Fruit fly (Drosophila melanogaster) whole organism, wandering third instar larva: ENCODE results near the gene CG43317.
A peak's percentile ranks its signal among the peaks of the same experiment; 100 is the strongest.

ENCODE experiments used
- Abd-B ChIP-seq: fragments of >200 bp; optimal IDR thresholded peaks from 2 replicates; lab custom pipeline; 2017; ENCODE audit warnings: missing biosample characterization, missing genetic modification characterization
- CG32264 ChIP-seq: fragments of 200-800 bp; sonication (Bioruptor generic); optimal IDR thresholded peaks from 2 replicates; lab custom pipeline; 2016; ENCODE audit warnings: missing biosample characterization, missing genetic modification characterization
- CG9705 ChIP-seq: fragments of 200-800 bp; sonication (Bioruptor generic); optimal IDR thresholded peaks from 2 replicates; lab custom pipeline; 2018; ENCODE audit warnings: missing biosample characterization, mild to moderate bottlenecking, missing genetic modification characterization
- CrebA ChIP-seq: fragments of 200-800 bp; sonication (Bioruptor generic); optimal IDR thresholded peaks from 2 replicates; lab custom pipeline; 2016; ENCODE audit warnings: missing biosample characterization, mild to moderate bottlenecking, missing genetic modification characterization, borderline replicate concordance
- Dfd ChIP-seq: fragments of >200 bp; optimal IDR thresholded peaks from 2 replicates; lab custom pipeline; 2017; ENCODE audit warnings: missing biosample characterization, missing genetic modification characterization
- Dif ChIP-seq: fragments of 200-275, 200-300 bp; sonication (Bioruptor generic); optimal IDR thresholded peaks from 2 replicates; lab custom pipeline; 2018; ENCODE audit warnings: missing biosample characterization, missing genetic modification characterization; ENCODE audit not compliant: partially characterized antibody
- GATAd ChIP-seq: sonication (Bioruptor generic); optimal IDR thresholded peaks from 2 replicates; lab custom pipeline; 2016; ENCODE audit warnings: missing biosample characterization, missing genetic modification characterization
- HLH106 ChIP-seq: fragments of 200-800 bp; optimal IDR thresholded peaks from 3 replicates; lab custom pipeline; 2019; ENCODE audit warnings: missing biosample characterization, mild to moderate bottlenecking, missing genetic modification characterization, moderate library complexity
- Hnf4 ChIP-seq: fragments of 200-800 bp; sonication (Bioruptor generic); optimal IDR thresholded peaks from 2 replicates; lab custom pipeline; 2016; ENCODE audit warnings: missing biosample characterization, mild to moderate bottlenecking, missing genetic modification characterization
- Hr78 ChIP-seq: fragments of >200 bp; optimal IDR thresholded peaks from 2 replicates; lab custom pipeline; 2017; ENCODE audit warnings: missing biosample characterization, missing genetic modification characterization
- Hr83 ChIP-seq: fragments of 200-300 bp; sonication (Bioruptor generic); optimal IDR thresholded peaks from 2 replicates; lab custom pipeline; 2016; ENCODE audit warnings: missing biosample characterization, mild to moderate bottlenecking, missing genetic modification characterization, moderate library complexity; ENCODE audit not compliant: poor library complexity, severe bottlenecking
- Jra ChIP-seq: sonication (Bioruptor generic); optimal IDR thresholded peaks from 2 replicates; lab custom pipeline; 2016; ENCODE audit warnings: missing biosample characterization, missing genetic modification characterization
- Mio ChIP-seq: sonication (Bioruptor generic); optimal IDR thresholded peaks from 2 replicates; lab custom pipeline; 2016; ENCODE audit warnings: missing biosample characterization, missing genetic modification characterization
- Myc ChIP-seq: fragments of >200 bp; optimal IDR thresholded peaks from 2 replicates; lab custom pipeline; 2017
- N ChIP-seq: fragments of >200 bp; optimal IDR thresholded peaks from 2 replicates; lab custom pipeline; 2018; ENCODE audit warnings: missing biosample characterization, missing external identifiers, missing genetic modification characterization
- Sp1 ChIP-seq: fragments of 200-800 bp; sonication (Bioruptor generic); optimal IDR thresholded peaks from 3 replicates; lab custom pipeline; 2019; ENCODE audit warnings: missing biosample characterization, mild to moderate bottlenecking, missing genetic modification characterization, moderate library complexity
- Vsx2 ChIP-seq: fragments of 200-300, 225-300 bp; sonication (Bioruptor generic); optimal IDR thresholded peaks from 2 replicates; lab custom pipeline; 2018; ENCODE audit warnings: missing biosample characterization, missing genetic modification characterization; ENCODE audit not compliant: partially characterized antibody
- brk ChIP-seq: fragments of 200-800 bp; sonication (Bioruptor generic); optimal IDR thresholded peaks from 2 replicates; lab custom pipeline; 2016; ENCODE audit warnings: missing biosample characterization, mild to moderate bottlenecking, missing genetic modification characterization
- dl ChIP-seq, 2 experiments: fragments of 175-275, 200-275 bp in 1 of 2; fragments of 200-275 bp in 1 of 2; sonication (Bioruptor generic); optimal IDR thresholded peaks; lab custom pipeline; 2018; ENCODE audit warnings: mild to moderate bottlenecking in 2 of 2, missing biosample characterization in 2 of 2, missing genetic modification characterization in 2 of 2, moderate library complexity in 2 of 2; ENCODE audit not compliant: partially characterized antibody in 2 of 2, insufficient read depth in 1 of 2
- dmrt93B ChIP-seq: fragments of 200-800 bp; sonication (Bioruptor generic); optimal IDR thresholded peaks from 2 replicates; lab custom pipeline; 2018; ENCODE audit warnings: missing biosample characterization, mild to moderate bottlenecking, missing genetic modification characterization
- dsf ChIP-seq: sonication (Bioruptor generic); optimal IDR thresholded peaks from 2 replicates; lab custom pipeline; 2016; ENCODE audit warnings: missing biosample characterization, missing genetic modification characterization, borderline replicate concordance
- ey ChIP-seq: fragments of 200-800 bp; sonication (Bioruptor generic); optimal IDR thresholded peaks from 2 replicates; lab custom pipeline; 2016; ENCODE audit warnings: missing biosample characterization, missing genetic modification characterization
- foxo ChIP-seq, 2 experiments: fragments of 200-800 bp; sonication (Bioruptor generic); optimal IDR thresholded peaks; 2 replicates in 1 of 2; 3 replicates in 1 of 2; lab custom pipeline; 2016 to 2017; ENCODE audit warnings: missing biosample characterization in 2 of 2, missing genetic modification characterization in 2 of 2
- fru ChIP-seq: fragments of 200-800 bp; sonication (Bioruptor generic); optimal IDR thresholded peaks from 3 replicates; lab custom pipeline; 2016; ENCODE audit warnings: missing biosample characterization, mild to moderate bottlenecking, missing genetic modification characterization
- h ChIP-seq: fragments of 200-800 bp; sonication (Bioruptor generic); optimal IDR thresholded peaks from 3 replicates; lab custom pipeline; 2016; ENCODE audit warnings: missing biosample characterization, mild to moderate bottlenecking, missing genetic modification characterization
- jim ChIP-seq: fragments of 175-275, 200-325 bp; sonication (Bioruptor generic); optimal IDR thresholded peaks from 2 replicates; lab custom pipeline; 2016; ENCODE audit warnings: missing biosample characterization, mild to moderate bottlenecking, missing genetic modification characterization
- lola ChIP-seq: fragments of >200 bp; optimal IDR thresholded peaks from 2 replicates; lab custom pipeline; 2017; ENCODE audit warnings: missing biosample characterization, missing genetic modification characterization
- psq ChIP-seq: fragments of 200-800 bp; sonication (Bioruptor generic); optimal IDR thresholded peaks from 3 replicates; lab custom pipeline; 2017; ENCODE audit warnings: missing biosample characterization, mild to moderate bottlenecking, missing genetic modification characterization, moderate library complexity
- rgr ChIP-seq: fragments of 200-800 bp; sonication (Bioruptor generic); optimal IDR thresholded peaks from 3 replicates; lab custom pipeline; 2016; ENCODE audit warnings: missing biosample characterization, mild to moderate bottlenecking, missing genetic modification characterization
- sage ChIP-seq: fragments of 200-800 bp; sonication (Bioruptor generic); optimal IDR thresholded peaks from 2 replicates; lab custom pipeline; 2016; ENCODE audit warnings: missing biosample characterization, mild to moderate bottlenecking, missing genetic modification characterization
- sv ChIP-seq: fragments of 200-800 bp; sonication (Bioruptor generic); optimal IDR thresholded peaks from 3 replicates; lab custom pipeline; 2016; ENCODE audit warnings: missing biosample characterization, missing genetic modification characterization
- tai ChIP-seq: sonication (Bioruptor generic); optimal IDR thresholded peaks from 2 replicates; lab custom pipeline; 2016; ENCODE audit warnings: missing biosample characterization, missing genetic modification characterization
- usp ChIP-seq: fragments of >200 bp; optimal IDR thresholded peaks from 2 replicates; lab custom pipeline; 2017; ENCODE audit warnings: missing biosample characterization, missing genetic modification characterization
- woc ChIP-seq: sonication (Bioruptor generic); optimal IDR thresholded peaks from 2 replicates; lab custom pipeline; 2016; ENCODE audit warnings: missing biosample characterization, mild to moderate bottlenecking, missing genetic modification characterization

Gene CG43317

dm6 chr3R:15816276-15816675 lies 17.9 kb downstream of the CG43317 start:
- TF ChIP-seq sv (GFP tag; lab: Kevin White, UChicago) (no peak), Hr83 (GFP tag; lab: Kevin White, UChicago) (no peak), Dif (GFP tag; lab: Kevin White, UChicago) (no peak), psq (GFP tag; lab: Kevin White, UChicago) (no peak), dl (GFP tag; optimal IDR thresholded peaks at IDR 0.05; lab: Kevin White, UChicago; ENCODE audit: insufficient read depth in 1 of 2, partially characterized antibody in 2 of 2) (no peak), dmrt93B (no peak), woc (no peak), fru (GFP tag; lab: Kevin White, UChicago) (peak; percentile 21), h (GFP tag; lab: Kevin White, UChicago) (peak; percentile 48), ey (GFP tag; lab: Kevin White, UChicago) (peak; percentile 7), Vsx2 (no peak), foxo (GFP tag; optimal IDR thresholded peaks at IDR 0.05; lab: Kevin White, UChicago) (peak in 1 of 2 experiments; percentile 43), Hnf4 (GFP tag; lab: Kevin White, UChicago) (peak; percentile 7)

- no peak for TF ChIP-seq brk
- TF ChIP-seq Dfd (GFP tag; lab: Kevin White, UChicago): peak; percentile 60
Observed at dm6 chr3R:15814150-15814549, 20.1 kb downstream of the CG43317 start.

- no peak for TF ChIP-seq dl (GFP tag; optimal IDR thresholded peaks at IDR 0.05; lab: Kevin White, UChicago; ENCODE audit: insufficient read depth in 1 of 2, partially characterized antibody in 2 of 2)
- TF ChIP-seq Sp1 (GFP tag; lab: Kevin White, UChicago): no peak
- TF ChIP-seq CG9705 (GFP tag; lab: Kevin White, UChicago): no peak
- no peak for TF ChIP-seq jim (GFP tag; lab: Kevin White, UChicago)
- no peak for TF ChIP-seq foxo (GFP tag; optimal IDR thresholded peaks at IDR 0.05; lab: Kevin White, UChicago)
- no peak for TF ChIP-seq Hnf4 (GFP tag; lab: Kevin White, UChicago)
- no peak for TF ChIP-seq fru (GFP tag; lab: Kevin White, UChicago)
- no peak for TF ChIP-seq Hr83 (GFP tag; lab: Kevin White, UChicago)
- TF ChIP-seq sv (GFP tag; lab: Kevin White, UChicago): no peak
- TF ChIP-seq Dif (GFP tag; lab: Kevin White, UChicago): no peak
- no peak for TF ChIP-seq brk
Observed at dm6 chr3R:15810369-15810768, 23.9 kb downstream of the CG43317 start.

dm6 chr3R:15807877-15808381 lies 26.3 kb downstream of the CG43317 start:
- TF ChIP-seq psq (GFP tag; lab: Kevin White, UChicago): peak; percentile 72
- peak; percentile 86 for TF ChIP-seq fru (GFP tag; lab: Kevin White, UChicago)
- no peak for TF ChIP-seq sv (GFP tag; lab: Kevin White, UChicago)

dm6 chr3R:15807306-15807705 lies 26.9 kb downstream of the CG43317 start:
- no peak for TF ChIP-seq Dfd (GFP tag; lab: Kevin White, UChicago)
- no peak for TF ChIP-seq jim (GFP tag; lab: Kevin White, UChicago)
- TF ChIP-seq woc: no peak
- no peak for TF ChIP-seq Hnf4 (GFP tag; lab: Kevin White, UChicago)
- TF ChIP-seq Abd-B (GFP tag; lab: Kevin White, UChicago): no peak
- TF ChIP-seq CG9705 (GFP tag; lab: Kevin White, UChicago): no peak
- no peak for TF ChIP-seq Jra
- no peak for TF ChIP-seq lola (GFP tag; lab: Kevin White, UChicago)
- no peak for TF ChIP-seq Hr83 (GFP tag; lab: Kevin White, UChicago)

- TF ChIP-seq Hnf4 (GFP tag; lab: Kevin White, UChicago): no peak
- no peak for TF ChIP-seq Hr83 (GFP tag; lab: Kevin White, UChicago)
- no peak for TF ChIP-seq CG32264
- TF ChIP-seq HLH106 (tag; lab: Kevin White, UChicago): peak; percentile 8
- no peak for TF ChIP-seq usp
- TF ChIP-seq Mio (GFP tag; lab: Kevin White, UChicago): no peak
- no peak for TF ChIP-seq CrebA (GFP tag; lab: Kevin White, UChicago)
- peak; percentile 63 for TF ChIP-seq woc
- TF ChIP-seq Myc (lab: Kevin White, UChicago): no peak
- TF ChIP-seq foxo (GFP tag; optimal IDR thresholded peaks at IDR 0.05; lab: Kevin White, UChicago): peak in 1 of 2 experiments; percentile 26
- TF ChIP-seq Dfd (GFP tag; lab: Kevin White, UChicago): no peak
- TF ChIP-seq lola (GFP tag; lab: Kevin White, UChicago): no peak
- no peak for TF ChIP-seq rgr (GFP tag; lab: Kevin White, UChicago)
- no peak for TF ChIP-seq Jra
- no peak for TF ChIP-seq ey (GFP tag; lab: Kevin White, UChicago)
- TF ChIP-seq CG9705 (GFP tag; lab: Kevin White, UChicago): no peak
- peak; percentile 12 for TF ChIP-seq Sp1 (GFP tag; lab: Kevin White, UChicago)
- no peak for TF ChIP-seq h (GFP tag; lab: Kevin White, UChicago)
- TF ChIP-seq Hr78 (GFP tag; lab: Kevin White, UChicago): no peak
- no peak for TF ChIP-seq N (GFP tag; lab: Kevin White, UChicago)
- no peak for TF ChIP-seq dsf (GFP tag; lab: Kevin White, UChicago)
- TF ChIP-seq sage (GFP tag; lab: Kevin White, UChicago): no peak
- no peak for TF ChIP-seq brk
- TF ChIP-seq GATAd: no peak
- no peak for TF ChIP-seq Dif (GFP tag; lab: Kevin White, UChicago)
- no peak for TF ChIP-seq sv (GFP tag; lab: Kevin White, UChicago)
- TF ChIP-seq Abd-B (GFP tag; lab: Kevin White, UChicago): no peak
- no peak for TF ChIP-seq jim (GFP tag; lab: Kevin White, UChicago)
- TF ChIP-seq tai (GFP tag; lab: Kevin White, UChicago): no peak
Observed at dm6 chr3R:15806341-15806740, 27.9 kb downstream of the CG43317 start.
